Worm (Caenorhabditis elegans) whole organism, late embryonic: ENCODE results near the gene C10A4.3.

Experiments
- T23F11.4 ChIP-seq: fragments of 200-800 bp; sonication (Bioruptor generic); optimal IDR thresholded peaks from 2 replicates; lab custom pipeline; 2018; ENCODE audit warnings: mild to moderate bottlenecking, missing genetic modification characterization, missing compliant biosample characterization
- ama-1 ChIP-seq: fragments of 150-350 bp; optimal IDR thresholded peaks from 2 replicates; lab custom pipeline; 2014
- ceh-22 ChIP-seq: sonication (generic microtip); optimal IDR thresholded peaks from 2 replicates; lab custom pipeline; 2017; ENCODE audit warnings: missing biosample characterization, missing genetic modification characterization
- ceh-30 ChIP-seq: fragments of 150-350 bp; optimal IDR thresholded peaks from 2 replicates; lab custom pipeline; 2014; ENCODE audit warnings: missing biosample characterization, missing genetic modification characterization
- ceh-34 ChIP-seq: sonication (generic microtip); optimal IDR thresholded peaks from 2 replicates; lab custom pipeline; 2016; ENCODE audit warnings: mild to moderate bottlenecking, missing genetic modification characterization, missing compliant biosample characterization
- ceh-48 ChIP-seq: sonication (generic microtip); optimal IDR thresholded peaks from 2 replicates; lab custom pipeline; 2016; ENCODE audit warnings: missing genetic modification characterization, inconsistent platforms, missing compliant biosample characterization
- ceh-6 ChIP-seq: fragments of 200-800 bp; sonication (Bioruptor generic); optimal IDR thresholded peaks from 2 replicates; lab custom pipeline; 2018; ENCODE audit warnings: mild to moderate bottlenecking, missing genetic modification characterization, missing compliant biosample characterization
- ceh-9 ChIP-seq: sonication (generic microtip); optimal IDR thresholded peaks from 2 replicates; lab custom pipeline; 2016; ENCODE audit warnings: mild to moderate bottlenecking, missing genetic modification characterization, inconsistent platforms, missing compliant biosample characterization
- che-1 ChIP-seq: sonication (generic microtip); optimal IDR thresholded peaks from 2 replicates; lab custom pipeline; 2016; ENCODE audit warnings: mild to moderate bottlenecking, missing genetic modification characterization, missing compliant biosample characterization
- elt-2 ChIP-seq: sonication (generic microtip); optimal IDR thresholded peaks from 2 replicates; lab custom pipeline; 2016; ENCODE audit warnings: missing genetic modification reagents, missing genetic modification characterization, missing compliant biosample characterization
- elt-4 ChIP-seq: sonication (generic microtip); optimal IDR thresholded peaks from 2 replicates; lab custom pipeline; 2016; ENCODE audit warnings: missing genetic modification characterization, missing compliant biosample characterization
- fax-1 ChIP-seq: sonication (generic microtip); optimal IDR thresholded peaks from 2 replicates; lab custom pipeline; 2016; ENCODE audit warnings: missing genotype, missing genetic modification characterization, missing compliant biosample characterization
- fkh-10 ChIP-seq: fragments of 150-350 bp; optimal IDR thresholded peaks from 2 replicates; lab custom pipeline; 2014; ENCODE audit warnings: missing biosample characterization, missing genetic modification reagents, missing genetic modification characterization
- gmeb-2 ChIP-seq: sonication (generic microtip); optimal IDR thresholded peaks from 2 replicates; lab custom pipeline; 2016; ENCODE audit warnings: missing genetic modification characterization, inconsistent platforms, missing compliant biosample characterization
- hlh-13 ChIP-seq: fragments of 200-800 bp; sonication (Bioruptor generic); optimal IDR thresholded peaks from 2 replicates; lab custom pipeline; 2018; ENCODE audit warnings: mild to moderate bottlenecking, missing genetic modification characterization, missing compliant biosample characterization
- hlh-30 ChIP-seq: sonication (generic microtip); optimal IDR thresholded peaks from 2 replicates; lab custom pipeline; 2017; ENCODE audit warnings: antibody characterized with exemption, missing genetic modification characterization, missing compliant biosample characterization; ENCODE audit not compliant: insufficient read depth
- hlh-6 ChIP-seq: sonication (generic microtip); optimal IDR thresholded peaks from 2 replicates; lab custom pipeline; 2016; ENCODE audit warnings: missing genotype, missing genetic modification characterization, missing compliant biosample characterization
- lim-6 ChIP-seq: sonication (generic microtip); optimal IDR thresholded peaks from 2 replicates; lab custom pipeline; 2016; ENCODE audit warnings: missing genetic modification characterization, missing compliant biosample characterization
- nfya-1 ChIP-seq: sonication (generic microtip); optimal IDR thresholded peaks from 2 replicates; lab custom pipeline; 2017; ENCODE audit warnings: missing genetic modification characterization, mild to moderate bottlenecking, missing compliant biosample characterization, antibody characterized with exemption, moderate library complexity
- nhr-11 ChIP-seq: fragments of 150-350 bp; optimal IDR thresholded peaks from 2 replicates; lab custom pipeline; 2014; ENCODE audit warnings: missing biosample characterization, missing genetic modification characterization
- odd-2 ChIP-seq: sonication (generic microtip); optimal IDR thresholded peaks from 2 replicates; lab custom pipeline; 2017; ENCODE audit warnings: antibody characterized with exemption, mild to moderate bottlenecking, missing genetic modification characterization, missing compliant biosample characterization
- pag-3 ChIP-seq: sonication (generic microtip); optimal IDR thresholded peaks from 2 replicates; lab custom pipeline; 2016; ENCODE audit warnings: missing compliant biosample characterization, missing genetic modification characterization, borderline replicate concordance
- pat-9 ChIP-seq: fragments of 200-800 bp; sonication (Bioruptor generic); optimal IDR thresholded peaks from 2 replicates; lab custom pipeline; 2018; ENCODE audit warnings: mild to moderate bottlenecking, missing genetic modification characterization, moderate library complexity, missing compliant biosample characterization
- pax-1 ChIP-seq: fragments of 150-350 bp; optimal IDR thresholded peaks from 2 replicates; lab custom pipeline; 2014; ENCODE audit warnings: missing biosample characterization, missing genetic modification characterization
- ref-2 ChIP-seq: sonication (generic microtip); optimal IDR thresholded peaks from 2 replicates; lab custom pipeline; 2016; ENCODE audit warnings: missing genetic modification characterization, missing compliant biosample characterization
- sdc-2 ChIP-seq: sonication (generic microtip); optimal IDR thresholded peaks from 2 replicates; lab custom pipeline; 2016; ENCODE audit warnings: missing genotype, missing genetic modification characterization, missing compliant biosample characterization
- tbx-2 ChIP-seq: sonication (generic microtip); optimal IDR thresholded peaks from 2 replicates; lab custom pipeline; 2016; ENCODE audit warnings: missing genetic modification characterization, missing compliant biosample characterization
- ttx-3 ChIP-seq: sonication (generic microtip); optimal IDR thresholded peaks from 2 replicates; lab custom pipeline; 2016; ENCODE audit warnings: missing genetic modification reagents, missing genetic modification characterization, missing compliant biosample characterization

Gene C10A4.3

ce11 chrX:7430483-7430882 is 25.0 kb downstream of the C10A4.3 start:
- no peak for TF ChIP-seq ceh-34 (tag; lab: Kevin White, UChicago)

DNA sequence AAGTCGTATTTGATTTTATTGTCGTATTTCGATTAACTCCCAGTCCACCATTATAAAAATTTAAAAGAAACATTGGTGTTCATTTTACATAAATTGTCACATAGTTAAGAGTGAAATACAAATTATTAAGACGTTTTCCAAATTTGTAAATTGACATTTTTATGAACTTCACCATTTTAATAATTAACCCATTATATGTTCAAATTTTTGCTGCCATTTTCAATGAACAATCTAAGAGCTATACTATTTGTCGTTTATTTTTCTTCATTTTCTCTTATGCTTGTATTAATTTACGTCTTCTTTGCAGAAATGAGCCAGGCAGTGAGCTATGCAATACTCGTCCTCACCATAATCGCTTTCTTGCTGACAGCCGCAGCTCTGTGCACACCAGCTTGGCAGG is 25.7 kb downstream of the C10A4.3 start, which contains the start of gene clc-2:
Gene clc-2 (plus strand): TSS at position 301 of the 400 bp plus-strand sequence.
- TF ChIP-seq ttx-3 (tag; lab: Kevin White, UChicago) (no peak), ceh-9 (no peak), pax-1 (tag; lab: Kevin White, UChicago) (no peak), lim-6 (no peak), elt-4 (tag; lab: Kevin White, UChicago) (no peak), hlh-6 (tag; lab: Kevin White, UChicago) (no peak), T23F11.4 (GFP tag; lab: Kevin White, UChicago) (no peak), hlh-13 (GFP tag; lab: Kevin White, UChicago) (no peak), gmeb-2 (tag; lab: Kevin White, UChicago) (no peak), nfya-1 (tag; lab: Kevin White, UChicago) (no peak), sdc-2 (no peak), ceh-6 (no peak), ceh-48 (tag; lab: Kevin White, UChicago) (no peak)

DNA sequence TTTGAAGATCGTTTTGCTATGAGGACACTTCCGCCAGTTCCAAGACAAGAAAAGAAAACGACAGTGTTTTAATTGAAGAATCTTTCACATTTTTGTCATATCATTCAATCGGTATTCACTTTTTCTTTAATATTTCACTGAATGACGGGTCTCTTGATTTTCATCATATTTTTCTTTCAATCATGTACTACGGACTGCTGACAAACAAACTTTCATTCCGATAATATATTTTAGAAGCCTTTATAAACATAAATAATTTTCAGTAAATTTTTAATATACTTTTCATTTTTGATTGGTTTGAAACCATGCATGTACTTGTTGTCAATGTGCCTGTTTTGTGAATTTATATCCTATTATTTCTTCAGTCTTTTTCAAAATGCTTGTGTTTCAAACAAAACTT is 27.8 kb downstream of the C10A4.3 start, which contains the start of gene clc-5:
Gene clc-5 (plus strand): TSS at position 301 of the 400 bp plus-strand sequence.
- TF ChIP-seq che-1 (tag; lab: Kevin White, UChicago): no peak
- TF ChIP-seq ceh-30 (tag; lab: Kevin White, UChicago): no peak
- no peak for TF ChIP-seq tbx-2 (tag; lab: Kevin White, UChicago)
- TF ChIP-seq odd-2 (tag; lab: Kevin White, UChicago): no peak
- TF ChIP-seq fkh-10: no peak
- no peak for TF ChIP-seq pat-9
- no peak for TF ChIP-seq pag-3 (tag; lab: Kevin White, UChicago)
- no peak for TF ChIP-seq lim-6
- TF ChIP-seq hlh-30 (tag; lab: Kevin White, UChicago): no peak
- TF ChIP-seq nhr-11: no peak

ce11 chrX:7436912-7437311 is 31.4 kb downstream of the C10A4.3 start:
- no peak for TF ChIP-seq sdc-2
- no peak for TF ChIP-seq ceh-22
- no peak for TF ChIP-seq elt-4 (tag; lab: Kevin White, UChicago)
- no peak for TF ChIP-seq odd-2 (tag; lab: Kevin White, UChicago)

ce11 chrX:7437949-7438348 is 32.5 kb downstream of the C10A4.3 start, which contains the start of gene C01C10.2:
C01C10.2 (minus strand) TSS chrX:7438118.
- TF ChIP-seq gmeb-2 (tag; lab: Kevin White, UChicago): no peak
- no peak for TF ChIP-seq fax-1 (tag; lab: Kevin White, UChicago)
- no peak for TF ChIP-seq ama-1 (lab: Kevin White, UChicago)
- TF ChIP-seq pag-3 (tag; lab: Kevin White, UChicago): no peak
- no peak for TF ChIP-seq ceh-22
- TF ChIP-seq pat-9: no peak

DNA sequence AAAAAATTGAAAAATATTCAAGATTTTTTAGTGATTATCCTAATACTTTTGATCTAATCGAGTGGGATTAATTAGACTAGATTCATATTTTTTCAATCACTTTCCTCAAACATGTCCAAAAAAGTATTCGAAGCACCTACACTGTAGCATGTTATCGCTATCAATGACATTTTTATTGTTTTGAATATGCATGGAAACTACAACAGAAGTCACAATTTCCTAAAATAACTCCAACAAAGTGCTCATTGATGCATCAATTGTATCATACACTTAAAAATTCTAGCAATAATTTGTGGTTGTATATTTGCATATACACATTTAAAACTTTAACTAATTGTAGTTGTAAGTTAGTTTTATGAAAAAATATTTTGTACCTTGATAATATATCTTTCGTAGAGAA is 34.6 kb downstream of the C10A4.3 start:
- TF ChIP-seq ref-2: no peak
- TF ChIP-seq, all 69 proteins: peak for 0

DNA sequence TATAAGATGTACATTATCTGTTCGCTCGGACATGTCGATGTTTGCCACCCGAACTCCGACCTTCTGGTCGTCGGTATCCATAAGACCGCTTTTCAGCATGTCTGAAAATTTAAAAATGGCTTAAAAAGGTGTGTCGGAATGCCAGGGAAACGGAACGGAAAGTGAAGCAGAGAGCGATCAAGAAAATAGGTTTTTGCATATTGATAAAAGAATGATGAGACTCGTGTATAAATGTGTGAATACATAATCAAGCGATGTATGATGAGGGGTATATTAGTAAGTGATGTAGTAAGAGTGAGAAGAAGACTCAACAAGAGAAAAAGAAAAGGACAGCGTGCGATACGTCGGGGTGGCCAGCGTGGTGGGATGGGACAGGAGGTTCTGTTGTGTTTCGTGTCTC is 37.0 kb downstream of the C10A4.3 start, which contains the start of gene acl-12:
Gene acl-12 (minus strand): TSS at position 101 of the 400 bp plus-strand sequence.
- TF ChIP-seq nfya-1 (tag; lab: Kevin White, UChicago): peak; percentile 15
- TF ChIP-seq sdc-2: no peak
- TF ChIP-seq ref-2: peak; percentile 1

DNA sequence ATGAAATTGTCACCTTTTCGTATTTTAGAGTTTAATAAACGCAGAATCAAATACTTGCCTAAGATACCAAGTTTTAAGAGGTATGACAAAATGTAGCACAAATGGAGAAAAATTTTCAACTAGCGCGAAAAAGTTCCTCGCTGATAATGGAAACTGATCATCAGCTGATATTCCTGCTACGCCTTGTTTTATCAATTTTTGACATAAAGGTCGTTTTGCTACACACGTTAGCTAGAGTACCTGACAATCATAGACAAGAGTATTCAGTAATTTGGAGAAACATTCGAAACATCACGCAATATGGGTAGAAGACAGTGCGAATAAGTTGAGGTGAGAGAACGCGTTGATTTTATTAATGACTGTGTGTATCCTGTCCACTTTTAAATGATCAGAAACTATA is 40.2 kb downstream of the C10A4.3 start:
- TF ChIP-seq elt-2 (tag; lab: Kevin White, UChicago): peak; percentile 28
- TF ChIP-seq hlh-6 (tag; lab: Kevin White, UChicago): no peak
- TF ChIP-seq, all 69 proteins: peak for 1
